Fruit fly (Drosophila melanogaster): ENCODE data around the gene sc.

Gene sc

dm6 chrX:379527-379926, 16.3 kb upstream of the sc start (continued):
- no peak for TF ChIP-seq eg (GFP tag; IDR thresholded peaks at IDR 0.05)
- TF ChIP-seq CG8632 (GFP tag; optimal IDR thresholded peaks at IDR 0.05) = no peak
- no peak for TF ChIP-seq CG7368 (GFP tag; optimal IDR thresholded peaks at IDR 0.05)
- peak; percentile 58 for TF ChIP-seq CG10631 (GFP tag; optimal IDR thresholded peaks at IDR 0.05)
- TF ChIP-seq fd59A (GFP tag; optimal IDR thresholded peaks at IDR 0.05) = peak; percentile 55
- TF ChIP-seq CG1621 (tag; optimal IDR thresholded peaks at IDR 0.05) = no peak
- no peak for TF ChIP-seq CG11762 (GFP tag; optimal IDR thresholded peaks at IDR 0.05; ENCODE audit: insufficient read depth)
- TF ChIP-seq esn (GFP tag; optimal IDR thresholded peaks at IDR 0.05) = peak; percentile 35
- no peak for TF ChIP-seq CG11902 (GFP tag; optimal IDR thresholded peaks at IDR 0.05)
- TF ChIP-seq CG32006 (GFP tag; optimal IDR thresholded peaks at IDR 0.05) = no peak
- TF ChIP-seq cyc (GFP tag; optimal IDR thresholded peaks at IDR 0.05) = peak; percentile 18
- TF ChIP-seq Eip78C (GFP tag) = peak; percentile 87
- TF ChIP-seq CG3919 (GFP tag; optimal IDR thresholded peaks at IDR 0.05) = peak; percentile 36
- TF ChIP-seq CG8319 (GFP tag; optimal IDR thresholded peaks at IDR 0.05) = no peak
- TF ChIP-seq acj6 (GFP tag; optimal IDR thresholded peaks at IDR 0.05) = peak; percentile 33
- TF ChIP-seq OdsH (GFP tag; optimal IDR thresholded peaks at IDR 0.05) = peak; percentile 2
- TF ChIP-seq CG4318 (GFP tag; optimal IDR thresholded peaks at IDR 0.05) = no peak
- peak; percentile 11 for TF ChIP-seq Sox14 (GFP tag; optimal IDR thresholded peaks at IDR 0.05)
- no peak for TF ChIP-seq fd85E (GFP tag; optimal IDR thresholded peaks at IDR 0.05)
- peak; percentile 64 for TF ChIP-seq CG10669 (GFP tag; optimal IDR thresholded peaks at IDR 0.05)
- no peak for TF ChIP-seq Hr4 (GFP tag; optimal IDR thresholded peaks at IDR 0.05)

- TF ChIP-seq CG3919 (GFP tag; optimal IDR thresholded peaks at IDR 0.05) = peak; percentile 17
- TF ChIP-seq pdm3 (GFP tag; optimal IDR thresholded peaks at IDR 0.05) = peak; percentile 37
- no peak for TF ChIP-seq Hr4 (GFP tag; optimal IDR thresholded peaks at IDR 0.05)
- TF ChIP-seq CG6854 (GFP tag; optimal IDR thresholded peaks at IDR 0.05) = no peak
- TF ChIP-seq CG16779 (tag; optimal IDR thresholded peaks at IDR 0.05) = no peak
- TF ChIP-seq Ets21C (GFP tag; optimal IDR thresholded peaks at IDR 0.05) = peak; percentile 38
- peak; percentile 50 for TF ChIP-seq esn (GFP tag; optimal IDR thresholded peaks at IDR 0.05)
- peak; percentile 74 for TF ChIP-seq svp (GFP tag)
- no peak for TF ChIP-seq fd85E (GFP tag; optimal IDR thresholded peaks at IDR 0.05)
- TF ChIP-seq Met (GFP tag; optimal IDR thresholded peaks at IDR 0.05) = peak; percentile 43
- peak; percentile 32 for TF ChIP-seq lz (GFP tag; optimal IDR thresholded peaks at IDR 0.05)
- peak; percentile 28 for TF ChIP-seq CG6792 (GFP tag; optimal IDR thresholded peaks at IDR 0.05)
- no peak for TF ChIP-seq CG3032 (tag; optimal IDR thresholded peaks at IDR 0.05)
- peak; percentile 27 for TF ChIP-seq CG32006 (GFP tag; optimal IDR thresholded peaks at IDR 0.05)
- no peak for TF ChIP-seq CG9139 (GFP tag; optimal IDR thresholded peaks at IDR 0.05)
- TF ChIP-seq Eip75B (GFP tag; optimal IDR thresholded peaks at IDR 0.05) = peak; percentile 9
- peak; percentile 44 for TF ChIP-seq OdsH (GFP tag; optimal IDR thresholded peaks at IDR 0.05)
- no peak for TF ChIP-seq CG8319 (GFP tag; optimal IDR thresholded peaks at IDR 0.05)
- TF ChIP-seq achi (GFP tag; optimal IDR thresholded peaks at IDR 0.05) = peak; percentile 16
- peak; percentile 10 for TF ChIP-seq Sox15 (GFP tag; optimal IDR thresholded peaks at IDR 0.05)
- peak; percentile 21 to 97 for TF ChIP-seq ss (GFP tag; optimal IDR thresholded peaks at IDR 0.05)
- TF ChIP-seq CG6163 (GFP tag; IDR thresholded peaks at IDR 0.05) = 0 out of 3 replicates have a peak, but pooled peaks have one; percentile 29
- TF ChIP-seq Smox (GFP tag; optimal IDR thresholded peaks at IDR 0.05) = peak; percentile 18
- no peak for TF ChIP-seq CG8119 (GFP tag; IDR thresholded peaks at IDR 0.05)
- peak; percentile 29 for TF ChIP-seq Sox102F (GFP tag; optimal IDR thresholded peaks at IDR 0.05)
- TF ChIP-seq salr (GFP tag; optimal IDR thresholded peaks at IDR 0.05) = no peak
- no peak for TF ChIP-seq CG6808 (GFP tag; optimal IDR thresholded peaks at IDR 0.05)
- TF ChIP-seq CG11762 (GFP tag; optimal IDR thresholded peaks at IDR 0.05; ENCODE audit: insufficient read depth) = no peak
- TF ChIP-seq cyc (GFP tag; optimal IDR thresholded peaks at IDR 0.05) = peak; percentile 43
- peak; percentile 13 for TF ChIP-seq CG8632 (GFP tag; optimal IDR thresholded peaks at IDR 0.05)
- peak; percentile 51 for TF ChIP-seq topi (GFP tag; optimal IDR thresholded peaks at IDR 0.05)
- no peak for TF ChIP-seq Lpt (GFP tag; optimal IDR thresholded peaks at IDR 0.05)
- TF ChIP-seq Eip78C (GFP tag) = peak; percentile 84
- no peak for TF ChIP-seq fd59A (GFP tag; optimal IDR thresholded peaks at IDR 0.05)
- TF ChIP-seq Hr39 (GFP tag; optimal IDR thresholded peaks at IDR 0.05) = peak; percentile 38
- TF ChIP-seq CG11902 (GFP tag; optimal IDR thresholded peaks at IDR 0.05) = peak; percentile 14
- peak; percentile 2 for TF ChIP-seq Sox14 (GFP tag; optimal IDR thresholded peaks at IDR 0.05)
- TF ChIP-seq acj6 (GFP tag; optimal IDR thresholded peaks at IDR 0.05) = peak; percentile 20
- TF ChIP-seq CG31627 (GFP tag; optimal IDR thresholded peaks at IDR 0.05) = peak; percentile 2
Observed at dm6 chrX:385751-386492, 9.9 kb upstream of the sc start.
